Fruit fly (Drosophila melanogaster): ENCODE results near the gene Reph.
A peak's percentile ranks its signal among the peaks of the same experiment; 100 is the strongest.

Reph gene

DNA sequence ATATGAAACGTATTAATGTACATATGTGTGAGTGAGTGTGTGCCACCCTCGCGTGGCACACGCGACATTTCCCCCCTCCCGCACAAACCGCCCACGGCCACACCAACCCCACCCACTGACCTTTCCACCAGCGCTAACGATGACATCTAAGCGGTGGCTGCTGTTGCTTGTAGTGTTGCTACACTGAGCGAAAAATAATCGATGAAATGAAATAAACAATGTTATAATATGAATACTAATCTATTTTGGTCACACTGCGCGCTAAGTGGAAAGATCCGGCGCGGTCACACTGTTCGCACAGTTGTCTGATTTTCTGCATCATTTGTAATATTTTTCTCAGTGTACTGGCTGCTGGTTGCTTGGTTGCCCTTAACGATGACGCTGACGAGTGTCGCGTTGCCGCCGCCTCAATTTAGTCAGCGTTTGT, 28.9 kb downstream of the Reph start (continued):
- TF ChIP-seq sc (optimal IDR thresholded peaks at IDR 0.05) (no peak), sc (GFP tag; optimal IDR thresholded peaks at IDR 0.05) (peak; percentile 98), chm (GFP tag; IDR thresholded peaks at IDR 0.05) (peak; percentile 99), sob (GFP tag; IDR thresholded peaks at IDR 0.05) (peak; percentile 94), CG6254 (GFP tag; optimal IDR thresholded peaks at IDR 0.05) (peak; percentile 96), CG4424 (GFP tag; optimal IDR thresholded peaks at IDR 0.05) (peak; percentile 98), CG14860 (GFP tag; IDR thresholded peaks at IDR 0.05; ENCODE audit: partially characterized antibody) (no peak), B-H2 (GFP tag; optimal IDR thresholded peaks at IDR 0.05) (peak; percentile 61), p53 (GFP tag; optimal IDR thresholded peaks at IDR 0.05) (peak; percentile 91), tx (GFP tag; optimal IDR thresholded peaks at IDR 0.05) (peak; percentile 92), danr (GFP tag; IDR thresholded peaks at IDR 0.05) (peak; percentile 91), hb (GFP tag; IDR thresholded peaks at IDR 0.05; ENCODE audit: partially characterized antibody) (no peak), Dip3 (GFP tag; optimal IDR thresholded peaks at IDR 0.05) (peak; percentile 74), schlank (tag; optimal IDR thresholded peaks at IDR 0.05) (peak; percentile 76), CG2889 (GFP tag; IDR thresholded peaks at IDR 0.05) (peak; percentile 90), org-1 (GFP tag; optimal IDR thresholded peaks at IDR 0.05) (peak; percentile 96), CG31388 (GFP tag; optimal IDR thresholded peaks at IDR 0.05) (peak; percentile 93), CG6689 (GFP tag; IDR thresholded peaks at IDR 0.05) (peak; percentile 95), sd (tag; optimal IDR thresholded peaks at IDR 0.05) (peak; percentile 59), bab2 (GFP tag; optimal IDR thresholded peaks at IDR 0.05) (peak; percentile 97), al (GFP tag; IDR thresholded peaks at IDR 0.05) (peak; percentile 76), D19B (GFP tag; optimal IDR thresholded peaks at IDR 0.05) (peak; percentile 68), CG10147 (GFP tag; optimal IDR thresholded peaks at IDR 0.05) (peak; percentile 90), gfzf (GFP tag; optimal IDR thresholded peaks at IDR 0.05) (peak; percentile 29), gsb-n (tag; optimal IDR thresholded peaks at IDR 0.05) (peak; percentile 98), E2f1 (GFP tag; IDR thresholded peaks at IDR 0.05) (peak; percentile 95), Meics (GFP tag; optimal IDR thresholded peaks at IDR 0.05) (peak; percentile 85), CG3995 (GFP tag; optimal IDR thresholded peaks at IDR 0.05) (peak; percentile 32), CG13624 (GFP tag; optimal IDR thresholded peaks at IDR 0.05) (peak; percentile 94), CG14050 (GFP tag; IDR thresholded peaks at IDR 0.05) (peak; percentile 88), CG18011 (GFP tag; optimal IDR thresholded peaks at IDR 0.05) (peak; percentile 65), Elba2 (GFP tag; optimal IDR thresholded peaks at IDR 0.05) (peak; percentile 89), CG6654 (GFP tag; optimal IDR thresholded peaks at IDR 0.05) (peak; percentile 91), CG1647 (GFP tag; optimal IDR thresholded peaks at IDR 0.05) (peak; percentile 95), CG13287 (GFP tag; IDR thresholded peaks at IDR 0.05; ENCODE audit: partially characterized antibody) (no peak), Bdp1 (GFP tag; optimal IDR thresholded peaks at IDR 0.05) (peak; percentile 89), pnt (GFP tag; optimal IDR thresholded peaks at IDR 0.05) (peak; percentile 98), CG10979 (tag; optimal IDR thresholded peaks at IDR 0.05) (peak; percentile 99), Hmx (GFP tag; optimal IDR thresholded peaks at IDR 0.05) (peak; percentile 57), CG17328 (GFP tag; IDR thresholded peaks at IDR 0.05) (peak; percentile 98), B-H1 (GFP tag; IDR thresholded peaks at IDR 0.05) (peak; percentile 90), CG2202 (tag; optimal IDR thresholded peaks at IDR 0.05) (peak; percentile 98), Doc2 (GFP tag; IDR thresholded peaks at IDR 0.05) (peak; percentile 68; the same call in 1 of the 2 replicates), NfI (GFP tag; optimal IDR thresholded peaks at IDR 0.05) (peak; percentile 91), Lpt (GFP tag; optimal IDR thresholded peaks at IDR 0.05) (no peak), CG2199 (GFP tag; IDR thresholded peaks at IDR 0.05) (peak; percentile 97), br (optimal IDR thresholded peaks at IDR 0.05) (no peak), crol (GFP tag; IDR thresholded peaks at IDR 0.05) (peak; percentile 93), chn (GFP tag; optimal IDR thresholded peaks at IDR 0.05) (peak; percentile 98), sim (GFP tag; IDR thresholded peaks at IDR 0.05) (peak; percentile 97), ro (GFP tag; IDR thresholded peaks at IDR 0.05) (peak; percentile 94), CG7786 (GFP tag; optimal IDR thresholded peaks at IDR 0.05) (peak; percentile 92), dati (GFP tag; IDR thresholded peaks at IDR 0.05) (peak; percentile 94)
